Worm (Caenorhabditis elegans) whole organism, midembryonic: ENCODE results near the gene F46C3.2.

Source experiments
- T22C8.4 ChIP-seq: fragments of 200-800 bp; sonication (Bioruptor generic); IDR thresholded peaks from 2 replicates; pipeline ENCODE4 v1.3.6; 2022; ENCODE audit warnings: missing genetic modification characterization, missing compliant biosample characterization
- cog-1 ChIP-seq: sonication (generic microtip); optimal IDR thresholded peaks from 2 replicates; lab custom pipeline; 2016; ENCODE audit warnings: missing genetic modification characterization, missing compliant biosample characterization
- flt-1 ChIP-seq: fragments of 200-800 bp; sonication (Bioruptor generic); IDR thresholded peaks from 2 replicates; pipeline ENCODE4 v1.3.6; 2022; ENCODE audit warnings: missing genetic modification characterization, missing compliant biosample characterization
- klf-2 ChIP-seq: fragments of 200-800 bp; sonication (Bioruptor generic); conservative IDR thresholded peaks from 2 replicates; pipeline ENCODE4 v1.3.6; 2022; ENCODE audit warnings: missing genetic modification reagents, missing genetic modification characterization, missing compliant biosample characterization
- med-1 ChIP-seq: sonication (generic microtip); optimal IDR thresholded peaks from 2 replicates; lab custom pipeline; 2017; ENCODE audit warnings: missing genetic modification characterization, mild to moderate bottlenecking, missing compliant biosample characterization, antibody characterized with exemption, missing genetic modification reagents; ENCODE audit not compliant: insufficient read depth
- ref-1 ChIP-seq: fragments of 200-800 bp; sonication (Bioruptor generic); conservative IDR thresholded peaks from 2 replicates; pipeline ENCODE4 v1.3.6; 2022; ENCODE audit warnings: missing genetic modification reagents, missing genetic modification characterization, missing compliant biosample characterization
- tab-1 ChIP-seq: fragments of 200-800 bp; sonication (Bioruptor generic); IDR thresholded peaks from 2 replicates; pipeline ENCODE4 v1.3.6; 2022; ENCODE audit warnings: missing genetic modification characterization, missing compliant biosample characterization
- ztf-23 ChIP-seq: fragments of 200-800 bp; sonication (Bioruptor generic); IDR thresholded peaks from 2 replicates; pipeline ENCODE4 v1.3.6; 2022; ENCODE audit warnings: missing genetic modification reagents, missing genetic modification characterization, missing compliant biosample characterization
- ztf-29 ChIP-seq: fragments of 200-800 bp; sonication (Bioruptor generic); IDR thresholded peaks from 2 replicates; pipeline ENCODE4 v1.3.6; 2022; ENCODE audit warnings: missing genetic modification reagents, missing genetic modification characterization, missing compliant biosample characterization

The F46C3.2 gene

ce11 chrX:11370090-11370489 lies 48.5 kb downstream of the F46C3.2 start:
- TF ChIP-seq klf-2, result no peak
- TF ChIP-seq med-1 (GFP tag; lab: Kevin White, UChicago), result no peak
- TF ChIP-seq cog-1 (tag; lab: Kevin White, UChicago), result no peak
- no peak for TF ChIP-seq flt-1 (GFP tag; lab: Robert Waterston, UW)
- no peak for TF ChIP-seq ref-1
- no peak for TF ChIP-seq tab-1
- TF ChIP-seq ztf-23 (GFP tag; lab: Robert Waterston, UW), result no peak
- no peak for TF ChIP-seq T22C8.4
- no peak for TF ChIP-seq ztf-29 (GFP tag; lab: Robert Waterston, UW)

ce11 chrX:11368845-11369244 lies 49.7 kb downstream of the F46C3.2 start:
- no peak for TF ChIP-seq klf-2
- no peak for TF ChIP-seq T22C8.4
- no peak for TF ChIP-seq ref-1
- TF ChIP-seq ztf-23 (GFP tag; lab: Robert Waterston, UW), result no peak
- TF ChIP-seq cog-1 (tag; lab: Kevin White, UChicago), result peak; percentile 73
- TF ChIP-seq ztf-29 (GFP tag; lab: Robert Waterston, UW), result no peak
- TF ChIP-seq tab-1, result no peak
- TF ChIP-seq flt-1 (GFP tag; lab: Robert Waterston, UW), result 0 out of 2 replicates have a peak, but pooled peaks have one; percentile 13
- no peak for TF ChIP-seq med-1 (GFP tag; lab: Kevin White, UChicago)

- no peak for TF ChIP-seq cog-1 (tag; lab: Kevin White, UChicago)
- no peak for TF ChIP-seq tab-1
- no peak for TF ChIP-seq ztf-29 (GFP tag; lab: Robert Waterston, UW)
- no peak for TF ChIP-seq flt-1 (GFP tag; lab: Robert Waterston, UW)
- TF ChIP-seq klf-2, result no peak
- no peak for TF ChIP-seq ztf-23 (GFP tag; lab: Robert Waterston, UW)
- TF ChIP-seq T22C8.4, result no peak
- TF ChIP-seq med-1 (GFP tag; lab: Kevin White, UChicago), result no peak
Measured at ce11 chrX:11368417-11368816, 50.1 kb downstream of the F46C3.2 start, which contains the start of gene ttyh-1. Gene ttyh-1, plus strand, starts transcription at chrX:11368717.

- TF ChIP-seq klf-2 (no peak), ztf-23 (GFP tag; lab: Robert Waterston, UW) (no peak), med-1 (GFP tag; lab: Kevin White, UChicago) (no peak), T22C8.4 (no peak), cog-1 (tag; lab: Kevin White, UChicago) (no peak), tab-1 (0 out of 2 replicates have a peak, but pooled peaks have one; percentile 10)
Measured at ce11 chrX:11367640-11368039, 50.9 kb downstream of the F46C3.2 start.

- TF ChIP-seq tab-1 (no peak), T22C8.4 (no peak), ztf-23 (GFP tag; lab: Robert Waterston, UW) (no peak), ref-1 (no peak), ztf-29 (GFP tag; lab: Robert Waterston, UW) (no peak), flt-1 (GFP tag; lab: Robert Waterston, UW) (no peak), med-1 (GFP tag; lab: Kevin White, UChicago) (no peak), klf-2 (no peak), cog-1 (tag; lab: Kevin White, UChicago) (no peak)
Measured at ce11 chrX:11367087-11367486, 51.5 kb downstream of the F46C3.2 start.
